Fruit fly (Drosophila melanogaster): Measurements from ENCODE around the gene CG43675.

DNA sequence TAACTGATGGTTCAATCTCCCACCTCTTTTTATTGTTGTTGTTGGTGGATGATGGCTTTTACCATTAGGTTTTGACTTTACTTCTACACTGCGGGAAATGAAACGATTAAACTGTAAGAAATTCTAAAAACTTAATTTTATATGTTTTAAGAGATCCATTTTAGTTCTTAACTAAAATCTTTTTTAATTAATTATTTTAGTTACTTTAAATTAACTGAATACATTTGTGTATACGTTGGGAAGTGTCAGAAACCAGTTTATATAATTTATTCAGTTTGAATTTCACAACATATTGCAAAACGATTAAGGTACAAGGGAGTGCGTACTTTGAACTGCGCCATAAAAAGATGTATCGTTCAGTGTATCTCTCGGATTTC, 2.0 kb upstream of the CG43675 start:
- no peak for TF ChIP-seq CG32121 (GFP tag; IDR thresholded peaks at IDR 0.05)
- peak; percentile 89 for TF ChIP-seq D1 (tag; optimal IDR thresholded peaks at IDR 0.05)
- TF ChIP-seq CG17806 (tag; optimal IDR thresholded peaks at IDR 0.05) = peak; percentile 85
- peak; percentile 83 for TF ChIP-seq Pif1A (GFP tag; optimal IDR thresholded peaks at IDR 0.05)

Measured in whole organism, pupa.